Worm (Caenorhabditis elegans): Measurements from ENCODE around the gene F12A10.6.
A peak's percentile ranks its signal among the peaks of the same experiment; 100 is the strongest.

The F12A10.6 gene

ce11 chrII:5455650-5456355 is 38.5 kb downstream of the F12A10.6 start, which contains the start of gene daz-1:
TSS of gene daz-1 (plus strand) at chrII:5456305.
- TF ChIP-seq lin-39 (tag; optimal IDR thresholded peaks at IDR 0.05) (no peak), aly-2 (tag; optimal IDR thresholded peaks at IDR 0.05) (no peak), elt-2 (tag; optimal IDR thresholded peaks at IDR 0.05) (no peak), fos-1 (tag; optimal IDR thresholded peaks at IDR 0.05) (no peak), hmg-11 (tag; optimal IDR thresholded peaks at IDR 0.05) (no peak), elt-3 (tag; optimal IDR thresholded peaks at IDR 0.05) (no peak), ama-1 (optimal IDR thresholded peaks at IDR 0.05) (no peak), nhr-23 (tag; optimal IDR thresholded peaks at IDR 0.05) (no peak), skn-1 (tag; optimal IDR thresholded peaks at IDR 0.05) (no peak), jun-1 (tag; optimal IDR thresholded peaks at IDR 0.05) (no peak), lsy-12 (tag; optimal IDR thresholded peaks at IDR 0.05) (no peak), unc-39 (tag; optimal IDR thresholded peaks at IDR 0.05) (no peak), tbx-2 (tag; optimal IDR thresholded peaks at IDR 0.05) (no peak), lin-15B (tag; optimal IDR thresholded peaks at IDR 0.05) (no peak), nhr-77 (tag; optimal IDR thresholded peaks at IDR 0.05) (no peak)

ce11 chrII:5453547-5453946 is 40.8 kb downstream of the F12A10.6 start, which contains the start of gene dhs-5:
TSS of gene dhs-5 (plus strand) at chrII:5453847.
- TF ChIP-seq nhr-23 (tag; optimal IDR thresholded peaks at IDR 0.05) (peak; percentile 1), nhr-25 (tag; optimal IDR thresholded peaks at IDR 0.05) (no peak)

- no peak for TF ChIP-seq fkh-2 (tag; optimal IDR thresholded peaks at IDR 0.05)
- no peak for TF ChIP-seq egl-5 (tag; optimal IDR thresholded peaks at IDR 0.05)
- TF ChIP-seq skn-1 (tag; optimal IDR thresholded peaks at IDR 0.05), result no peak
- no peak for TF ChIP-seq hmg-11 (tag; optimal IDR thresholded peaks at IDR 0.05)
- no peak for TF ChIP-seq nhr-28 (tag; optimal IDR thresholded peaks at IDR 0.05)
- no peak for TF ChIP-seq snpc-4 (tag; optimal IDR thresholded peaks at IDR 0.05)
- TF ChIP-seq unc-39 (tag; optimal IDR thresholded peaks at IDR 0.05), result no peak
- no peak for TF ChIP-seq ceh-82 (tag; optimal IDR thresholded peaks at IDR 0.05)
- TF ChIP-seq ama-1 (optimal IDR thresholded peaks at IDR 0.05), result no peak
- no peak for TF ChIP-seq fkh-10 (GFP tag; optimal IDR thresholded peaks at IDR 0.05)
- TF ChIP-seq tbx-2 (tag; optimal IDR thresholded peaks at IDR 0.05), result no peak
- TF ChIP-seq nhr-67 (tag; optimal IDR thresholded peaks at IDR 0.05), result no peak
- TF ChIP-seq nhr-23 (tag; optimal IDR thresholded peaks at IDR 0.05), result no peak
- TF ChIP-seq pha-4 (tag; optimal IDR thresholded peaks at IDR 0.05), result no peak
- no peak for TF ChIP-seq elt-2 (tag; optimal IDR thresholded peaks at IDR 0.05)
- no peak for TF ChIP-seq nhr-43 (tag; optimal IDR thresholded peaks at IDR 0.05; ENCODE audit: poor library complexity, severe bottlenecking)
- TF ChIP-seq R02D3.7 (tag; optimal IDR thresholded peaks at IDR 0.05), result no peak
- no peak for TF ChIP-seq zag-1 (tag; optimal IDR thresholded peaks at IDR 0.05)
- no peak for TF ChIP-seq lin-15B (tag; optimal IDR thresholded peaks at IDR 0.05)
- TF ChIP-seq ceh-9 (tag; optimal IDR thresholded peaks at IDR 0.05), result no peak
Measured at ce11 chrII:5451278-5451677, 43.0 kb downstream of the F12A10.6 start.

- TF ChIP-seq nhr-25 (tag; optimal IDR thresholded peaks at IDR 0.05) (peak; percentile 18), aly-2 (tag; optimal IDR thresholded peaks at IDR 0.05) (no peak), elt-1 (tag; optimal IDR thresholded peaks at IDR 0.05) (no peak), nhr-237 (tag; optimal IDR thresholded peaks at IDR 0.05) (no peak)
Measured at ce11 chrII:5449620-5450019, 44.7 kb downstream of the F12A10.6 start.

- peak; percentile 84 for TF ChIP-seq egl-5 (tag; optimal IDR thresholded peaks at IDR 0.05)
- TF ChIP-seq mdl-1 (tag; optimal IDR thresholded peaks at IDR 0.05), result no peak
Measured at ce11 chrII:5449219-5449618, 45.1 kb downstream of the F12A10.6 start.

- TF ChIP-seq nhr-25 (tag; optimal IDR thresholded peaks at IDR 0.05) (no peak), nhr-76 (tag; optimal IDR thresholded peaks at IDR 0.05) (no peak), ceh-82 (tag; optimal IDR thresholded peaks at IDR 0.05) (no peak), daf-12 (tag; optimal IDR thresholded peaks at IDR 0.05) (no peak), ztf-11 (tag; optimal IDR thresholded peaks at IDR 0.05) (no peak), skn-1 (tag; optimal IDR thresholded peaks at IDR 0.05) (no peak), fkh-10 (GFP tag; optimal IDR thresholded peaks at IDR 0.05) (no peak), lin-15B (tag; optimal IDR thresholded peaks at IDR 0.05) (no peak)
Measured at ce11 chrII:5447381-5447780, 46.9 kb downstream of the F12A10.6 start, which contains the start of gene cex-1. TSS of gene cex-1 (plus strand) at chrII:5447681.

Measured in whole organism, L3 larva.